Worm (Caenorhabditis elegans): ENCODE results near the gene T24E12.6.

ce11 chrII:3771640-3772039 lies 10.1 kb upstream of the T24E12.6 start:
- TF ChIP-seq him-1 (tag; optimal IDR thresholded peaks at IDR 0.05) (no peak), W03F9.2 (tag; optimal IDR thresholded peaks at IDR 0.05) (no peak), dao-5 (tag; optimal IDR thresholded peaks at IDR 0.05) (no peak)

Data from whole organism, L4/young adult.